Fruit fly (Drosophila melanogaster) whole organism, embryonic: ENCODE results near the gene CG46309.

ENCODE experiments used
- Blimp-1 ChIP-seq: fragments of 200-800 bp; sonication (Bioruptor generic); optimal IDR thresholded peaks from 3 replicates; lab custom pipeline; 2018; ENCODE audit warnings: missing biosample characterization, missing genetic modification characterization, mild to moderate bottlenecking, moderate library complexity, missing genetic modification reagents
- CG10209 ChIP-seq: fragments of 200-800 bp; sonication (Bioruptor generic); optimal IDR thresholded peaks from 3 replicates; lab custom pipeline; 2017; ENCODE audit warnings: missing biosample characterization, mild to moderate bottlenecking, missing genetic modification characterization, missing genetic modification reagents
- CG11093 ChIP-seq: fragments of 200-800 bp; sonication (Bioruptor generic); IDR thresholded peaks from 3 replicates; pipeline ENCODE4 v1.3.6; 2022; ENCODE audit warnings: missing biosample characterization, missing genetic modification characterization
- CG12155 ChIP-seq: fragments of 200-800 bp; sonication (Bioruptor generic); optimal IDR thresholded peaks from 3 replicates; lab custom pipeline; 2016; ENCODE audit warnings: missing biosample characterization, missing genetic modification characterization
- CG12219 ChIP-seq: fragments of 200-800 bp; sonication (Bioruptor generic); optimal IDR thresholded peaks from 3 replicates; lab custom pipeline; 2018; ENCODE audit warnings: missing biosample characterization, mild to moderate bottlenecking, missing genetic modification characterization
- CG1233 ChIP-seq: fragments of 200-800 bp; sonication (Bioruptor generic); optimal IDR thresholded peaks from 4 replicates; lab custom pipeline; 2018; ENCODE audit warnings: missing biosample characterization, mild to moderate bottlenecking, missing genetic modification characterization
- CG14014 ChIP-seq: fragments of 200-800 bp; sonication (Bioruptor generic); IDR thresholded peaks from 2 replicates; pipeline ENCODE4 v1.3.6; 2022; ENCODE audit warnings: missing biosample characterization, missing genetic modification characterization
- CG15269 ChIP-seq: fragments of 200-800 bp; sonication (Bioruptor generic); optimal IDR thresholded peaks from 2 replicates; lab custom pipeline; 2018; ENCODE audit warnings: missing biosample characterization, mild to moderate bottlenecking, missing genetic modification characterization, moderate library complexity
- CG1647 ChIP-seq: fragments of 200-800 bp; sonication (Bioruptor generic); optimal IDR thresholded peaks from 3 replicates; lab custom pipeline; 2016; ENCODE audit warnings: missing biosample characterization, missing genetic modification characterization
- CG17568 ChIP-seq: fragments of 200-800 bp; sonication (Bioruptor generic); optimal IDR thresholded peaks from 2 replicates; lab custom pipeline; 2018; ENCODE audit warnings: missing biosample characterization, mild to moderate bottlenecking, missing genetic modification characterization, moderate library complexity
- CG17829 ChIP-seq: fragments of 200-800 bp; optimal IDR thresholded peaks from 2 replicates; lab custom pipeline; 2019; ENCODE audit warnings: missing biosample characterization, mild to moderate bottlenecking, missing genetic modification characterization, moderate library complexity
- CG3281 ChIP-seq: fragments of 200-800 bp; sonication (Bioruptor generic); optimal IDR thresholded peaks from 3 replicates; lab custom pipeline; 2017; ENCODE audit warnings: missing biosample characterization, mild to moderate bottlenecking, missing genetic modification characterization
- CG4820 ChIP-seq: fragments of 200-800 bp; sonication (Bioruptor generic); optimal IDR thresholded peaks from 3 replicates; lab custom pipeline; 2016; ENCODE audit warnings: missing biosample characterization, missing genetic modification characterization
- CG5953 ChIP-seq: fragments of 200-800 bp; sonication (Bioruptor generic); IDR thresholded peaks from 2 replicates; pipeline ENCODE4 v1.3.6; 2022; ENCODE audit warnings: missing biosample characterization, missing genetic modification characterization
- CG6272 ChIP-seq: fragments of 200-800 bp; sonication (Bioruptor generic); IDR thresholded peaks from 2 replicates; pipeline ENCODE4 v1.3.6; 2022; ENCODE audit warnings: missing biosample characterization, missing genetic modification characterization
- CG6689 ChIP-seq: fragments of 200-800 bp; sonication (Bioruptor generic); IDR thresholded peaks from 2 replicates; pipeline ENCODE4 v1.3.6; 2022; ENCODE audit warnings: missing biosample characterization, missing genetic modification characterization
- CG6854 ChIP-seq: fragments of 200-800 bp; sonication (Bioruptor generic); optimal IDR thresholded peaks from 3 replicates; lab custom pipeline; 2017; ENCODE audit warnings: missing biosample characterization, mild to moderate bottlenecking, missing genetic modification characterization
- CG7271 ChIP-seq: fragments of 200-800 bp; sonication (Bioruptor generic); optimal IDR thresholded peaks from 2 replicates; lab custom pipeline; 2018; ENCODE audit warnings: missing biosample characterization, mild to moderate bottlenecking, missing genetic modification characterization, moderate library complexity
- CG8359 ChIP-seq: fragments of 200-800 bp; sonication (Bioruptor generic); optimal IDR thresholded peaks from 2 replicates; lab custom pipeline; 2017; ENCODE audit warnings: missing biosample characterization, mild to moderate bottlenecking, missing genetic modification characterization, borderline replicate concordance
- CG8478 ChIP-seq: fragments of >200 bp; optimal IDR thresholded peaks from 2 replicates; lab custom pipeline; 2018
- CG8944 ChIP-seq: fragments of 200-800 bp; sonication (Bioruptor generic); optimal IDR thresholded peaks from 3 replicates; lab custom pipeline; 2016; ENCODE audit warnings: missing biosample characterization, missing genetic modification characterization
- CTCF ChIP-seq: fragments of 200-800 bp; sonication (Bioruptor generic); optimal IDR thresholded peaks from 2 replicates; lab custom pipeline; 2017; ENCODE audit warnings: missing biosample characterization, mild to moderate bottlenecking, missing genetic modification characterization, moderate library complexity
- Dad ChIP-seq: fragments of 200-800 bp; sonication (Bioruptor generic); optimal IDR thresholded peaks from 3 replicates; lab custom pipeline; 2016; ENCODE audit warnings: missing biosample characterization, missing genetic modification characterization
- ERR ChIP-seq: fragments of 200-800 bp; sonication (Bioruptor generic); optimal IDR thresholded peaks from 2 replicates; lab custom pipeline; 2016; ENCODE audit warnings: missing biosample characterization, missing genetic modification characterization
- NC2β ChIP-seq: fragments of 200-800 bp; sonication (Bioruptor generic); optimal IDR thresholded peaks from 2 replicates; lab custom pipeline; 2016; ENCODE audit warnings: missing biosample characterization, missing genetic modification characterization
- Oli ChIP-seq: fragments of 200-800 bp; sonication (Bioruptor generic); optimal IDR thresholded peaks from 2 replicates; lab custom pipeline; 2018; ENCODE audit warnings: missing biosample characterization, mild to moderate bottlenecking, missing genetic modification characterization, moderate library complexity
- Opbp ChIP-seq: fragments of 200-800 bp; sonication (Bioruptor generic); IDR thresholded peaks from 3 replicates; pipeline ENCODE4 v1.3.6; 2022; ENCODE audit warnings: missing biosample characterization, missing genetic modification characterization; ENCODE audit not compliant: partially characterized antibody
- Poxn ChIP-seq: fragments of 200-800 bp; sonication (Bioruptor generic); IDR thresholded peaks from 2 replicates; pipeline ENCODE4 v1.3.6; 2022; ENCODE audit warnings: missing biosample characterization, missing genetic modification characterization
- Rx ChIP-seq: fragments of 200-800 bp; sonication (Bioruptor generic); IDR thresholded peaks from 2 replicates; pipeline ENCODE4 v1.3.6; 2022; ENCODE audit warnings: missing biosample characterization, missing genetic modification characterization
- Side ChIP-seq: fragments of 200-800 bp; sonication (Bioruptor generic); optimal IDR thresholded peaks from 2 replicates; lab custom pipeline; 2016; ENCODE audit warnings: missing biosample characterization, missing genetic modification characterization
- Ssrp ChIP-seq: fragments of 200-800 bp; sonication (Bioruptor generic); optimal IDR thresholded peaks from 2 replicates; lab custom pipeline; 2018; ENCODE audit warnings: missing biosample characterization, mild to moderate bottlenecking, missing genetic modification characterization, moderate library complexity
- ap ChIP-seq: fragments of 200-800 bp; sonication (Bioruptor generic); IDR thresholded peaks from 2 replicates; pipeline ENCODE4 v1.3.6; 2022; ENCODE audit warnings: missing biosample characterization, missing genetic modification characterization
- ara ChIP-seq: fragments of 200-800 bp; sonication (Bioruptor generic); IDR thresholded peaks from 2 replicates; pipeline ENCODE4 v1.3.6; 2022; ENCODE audit warnings: missing biosample characterization, missing genetic modification characterization
- ato ChIP-seq: fragments of 200-800 bp; sonication (Bioruptor generic); IDR thresholded peaks from 2 replicates; pipeline ENCODE4 v1.3.6; 2022; ENCODE audit warnings: missing biosample characterization, missing genetic modification characterization; ENCODE audit not compliant: partially characterized antibody
- cad ChIP-seq: fragments of >200 bp; optimal IDR thresholded peaks from 2 replicates; lab custom pipeline; 2017; ENCODE audit warnings: missing biosample characterization, missing genetic modification characterization
- cato ChIP-seq: fragments of 200-800 bp; sonication (Bioruptor generic); optimal IDR thresholded peaks from 2 replicates; lab custom pipeline; 2016; ENCODE audit warnings: missing biosample characterization, missing genetic modification characterization, borderline replicate concordance
- cg ChIP-seq: fragments of 200-800 bp; sonication (Bioruptor generic); optimal IDR thresholded peaks from 3 replicates; lab custom pipeline; 2019; ENCODE audit warnings: missing biosample characterization, mild to moderate bottlenecking, missing genetic modification characterization, moderate library complexity
- corto ChIP-seq: fragments of 200-800 bp; sonication (Bioruptor generic); optimal IDR thresholded peaks from 2 replicates; lab custom pipeline; 2016; ENCODE audit warnings: missing biosample characterization, mild to moderate bottlenecking, missing genetic modification characterization, moderate library complexity
- cwo ChIP-seq: fragments of 200-800 bp; sonication (Bioruptor generic); optimal IDR thresholded peaks from 3 replicates; lab custom pipeline; 2017; ENCODE audit warnings: missing biosample characterization, missing genetic modification characterization, mild to moderate bottlenecking, moderate library complexity, missing genetic modification reagents
- dmrt11E ChIP-seq: fragments of 200-800 bp; sonication (Bioruptor generic); optimal IDR thresholded peaks from 3 replicates; lab custom pipeline; 2018; ENCODE audit warnings: missing biosample characterization, mild to moderate bottlenecking, missing genetic modification characterization, moderate library complexity
- eyg ChIP-seq: fragments of 200-800 bp; sonication (Bioruptor generic); optimal IDR thresholded peaks from 3 replicates; lab custom pipeline; 2016; ENCODE audit warnings: missing biosample characterization, missing genetic modification characterization
- fd64A ChIP-seq: fragments of 200-800 bp; sonication (Bioruptor generic); optimal IDR thresholded peaks from 3 replicates; lab custom pipeline; 2018; ENCODE audit warnings: missing biosample characterization, mild to moderate bottlenecking, missing genetic modification characterization
- gcm2 ChIP-seq: fragments of 200-800 bp; sonication (Bioruptor generic); optimal IDR thresholded peaks from 2 replicates; lab custom pipeline; 2016; ENCODE audit warnings: missing biosample characterization, missing genetic modification characterization
- nom ChIP-seq: fragments of 200-800 bp; sonication (Bioruptor generic); optimal IDR thresholded peaks from 2 replicates; lab custom pipeline; 2017; ENCODE audit warnings: missing biosample characterization, missing genetic modification characterization, mild to moderate bottlenecking, moderate library complexity, missing genetic modification reagents
- pnt ChIP-seq: fragments of 200-800 bp; sonication (Bioruptor generic); optimal IDR thresholded peaks from 3 replicates; lab custom pipeline; 2016; ENCODE audit warnings: missing biosample characterization, missing genetic modification characterization
- pzg ChIP-seq: fragments of 200-800 bp; sonication (Bioruptor generic); optimal IDR thresholded peaks from 3 replicates; lab custom pipeline; 2018; ENCODE audit warnings: missing biosample characterization, mild to moderate bottlenecking, missing genetic modification characterization, moderate library complexity
- sd ChIP-seq: fragments of 200-800 bp; sonication (Bioruptor generic); optimal IDR thresholded peaks from 3 replicates; lab custom pipeline; 2018; ENCODE audit warnings: missing biosample characterization, mild to moderate bottlenecking, missing genetic modification characterization, moderate library complexity
- sob ChIP-seq: fragments of 200-800 bp; sonication (Bioruptor generic); IDR thresholded peaks from 2 replicates; pipeline ENCODE4 v1.3.6; 2022; ENCODE audit warnings: missing biosample characterization, missing genetic modification characterization
- tin ChIP-seq: fragments of 200-800 bp; sonication (Bioruptor generic); optimal IDR thresholded peaks from 3 replicates; lab custom pipeline; 2016; ENCODE audit warnings: missing biosample characterization, missing genetic modification characterization
- tll ChIP-seq, 2 experiments: fragments of 200-800 bp in 1 of 2; fragments of >200 bp in 1 of 2; sonication (Bioruptor generic) in 1 of 2; optimal IDR thresholded peaks; 2 replicates each; lab custom pipeline; 2017 to 2019; ENCODE audit warnings: missing biosample characterization in 2 of 2, missing genetic modification characterization in 2 of 2, mild to moderate bottlenecking in 1 of 2, moderate library complexity in 1 of 2
- toy ChIP-seq: fragments of 200-800 bp; sonication (Bioruptor generic); IDR thresholded peaks from 2 replicates; pipeline ENCODE4 v1.3.6; 2022; ENCODE audit warnings: missing biosample characterization, missing genetic modification characterization
- z ChIP-seq: fragments of 200-800 bp; sonication (Bioruptor generic); IDR thresholded peaks from 3 replicates; pipeline ENCODE4 v1.3.6; 2022; ENCODE audit warnings: missing biosample characterization, missing genetic modification characterization
- zf30C ChIP-seq: fragments of 200-800 bp; sonication (Bioruptor generic); optimal IDR thresholded peaks from 3 replicates; lab custom pipeline; 2018; ENCODE audit warnings: missing biosample characterization, mild to moderate bottlenecking, missing genetic modification characterization

Gene CG46309

dm6 chr2L:16271486-16271806 lies 19.9 kb upstream of the CG46309 start (continued):
- TF ChIP-seq ara (GFP tag; lab: Robert Waterston, UW) (no peak), Rx (GFP tag; lab: Robert Waterston, UW) (no peak), CG4820 (GFP tag; lab: Kevin White, UChicago) (no peak), cad (GFP tag; lab: Kevin White, UChicago) (no peak), CG6689 (GFP tag; lab: Robert Waterston, UW) (no peak), Opbp (GFP tag; lab: Robert Waterston, UW) (no peak), NC2β (GFP tag; lab: Kevin White, UChicago) (no peak), cwo (peak; percentile 50), CG1647 (GFP tag; lab: Kevin White, UChicago) (no peak), CG8478 (lab: Kevin White, UChicago) (peak; percentile 63), sob (GFP tag; lab: Robert Waterston, UW) (no peak), ap (GFP tag; lab: Robert Waterston, UW) (no peak), CG8944 (GFP tag; lab: Kevin White, UChicago) (no peak), CG3281 (GFP tag; lab: Kevin White, UChicago) (no peak), cato (GFP tag; lab: Kevin White, UChicago) (no peak), CG8359 (GFP tag; lab: Kevin White, UChicago) (no peak), eyg (GFP tag; lab: Kevin White, UChicago) (no peak), CG12155 (GFP tag; lab: Kevin White, UChicago) (no peak), tin (no peak), pnt (GFP tag; lab: Kevin White, UChicago) (no peak), CG6272 (GFP tag; lab: Robert Waterston, UW) (no peak), CTCF (GFP tag; lab: Kevin White, UChicago) (peak; percentile 5), ERR (GFP tag; lab: Kevin White, UChicago) (no peak), dmrt11E (tag; lab: Kevin White, UChicago) (no peak), ato (GFP tag; lab: Robert Waterston, UW) (no peak), toy (GFP tag; lab: Robert Waterston, UW) (no peak), pzg (GFP tag; lab: Kevin White, UChicago) (no peak), fd64A (GFP tag; lab: Kevin White, UChicago) (no peak), CG5953 (GFP tag; lab: Robert Waterston, UW) (no peak), sd (tag; lab: Kevin White, UChicago) (peak; percentile 88), z (GFP tag; lab: Robert Waterston, UW) (no peak), CG1233 (GFP tag; lab: Kevin White, UChicago) (no peak), gcm2 (GFP tag; lab: Kevin White, UChicago) (no peak), Oli (tag; lab: Kevin White, UChicago) (no peak), Poxn (GFP tag; lab: Robert Waterston, UW) (no peak), tll (GFP tag; optimal IDR thresholded peaks at IDR 0.05; lab: Kevin White, UChicago) (no peak), CG17829 (tag; lab: Kevin White, UChicago) (no peak), CG17568 (GFP tag; lab: Kevin White, UChicago) (no peak), zf30C (GFP tag; lab: Kevin White, UChicago) (no peak), CG6854 (GFP tag; lab: Kevin White, UChicago) (peak; percentile 17), Side (GFP tag; lab: Kevin White, UChicago) (peak; percentile 6), corto (GFP tag; lab: Kevin White, UChicago) (no peak), CG7271 (tag; lab: Kevin White, UChicago) (no peak), CG10209 (GFP tag; lab: Kevin White, UChicago) (no peak), CG12219 (GFP tag; lab: Kevin White, UChicago) (no peak), CG15269 (tag; lab: Kevin White, UChicago) (no peak), CG14014 (GFP tag; lab: Robert Waterston, UW) (no peak), CG11093 (GFP tag; lab: Robert Waterston, UW) (no peak), Ssrp (tag; lab: Kevin White, UChicago) (no peak), Blimp-1 (no peak), cg (peak; percentile 98), nom (GFP tag; lab: Kevin White, UChicago) (peak; percentile 41), Dad (GFP tag; lab: Kevin White, UChicago) (no peak)
